Worm (Caenorhabditis elegans): Measurements from ENCODE around the gene F59B10.6.

DNA sequence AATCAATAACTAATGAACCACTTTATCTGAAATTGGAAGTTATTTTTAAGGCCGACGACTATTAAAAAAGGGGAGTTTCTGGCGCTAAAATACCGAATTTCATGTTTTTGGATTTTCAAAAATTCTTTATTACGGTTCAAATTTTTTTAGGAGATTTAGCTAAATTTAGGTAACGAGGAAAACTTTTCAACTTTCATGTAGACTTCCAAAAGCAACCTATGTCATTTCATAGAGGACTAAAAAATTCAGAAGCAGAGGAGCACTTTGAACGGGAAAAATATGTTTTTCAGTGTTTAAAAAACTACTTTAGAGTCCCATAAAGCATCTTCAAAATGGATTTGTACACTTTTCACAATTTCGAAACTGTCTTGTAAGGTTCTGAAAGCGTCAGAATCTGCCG, 10.9 kb downstream of the F59B10.6 start:
- no peak for TF ChIP-seq ama-1 (optimal IDR thresholded peaks at IDR 0.05)
- no peak for TF ChIP-seq flt-1 (GFP tag; IDR thresholded peaks at IDR 0.05)
- TF ChIP-seq hmg-4 (GFP tag; optimal IDR thresholded peaks at IDR 0.05) = no peak
- TF ChIP-seq ceh-13 (GFP tag; optimal IDR thresholded peaks at IDR 0.05) = no peak
- no peak for TF ChIP-seq ceh-36 (tag; optimal IDR thresholded peaks at IDR 0.05)
- TF ChIP-seq pes-1 (GFP tag; IDR thresholded peaks at IDR 0.05) = no peak
- no peak for TF ChIP-seq tbx-11 (GFP tag; IDR thresholded peaks at IDR 0.05)

Measured in whole organism, early embryonic.